Worm (Caenorhabditis elegans) whole organism, mixed stage, embryonic: ENCODE measurements around the gene C43D7.4.

Source experiments
- blmp-1 ChIP-seq: fragments of 150-350 bp; optimal IDR thresholded peaks from 2 replicates; lab custom pipeline; 2014; ENCODE audit warnings: missing biosample characterization, missing genetic modification characterization
- ceh-83 ChIP-seq: fragments of 200-800 bp; sonication (Bioruptor generic); optimal IDR thresholded peaks from 2 replicates; lab custom pipeline; 2018; ENCODE audit warnings: mild to moderate bottlenecking, missing genetic modification characterization, missing compliant biosample characterization
- lin-13 ChIP-seq: fragments of 150-350 bp; optimal IDR thresholded peaks from 2 replicates; lab custom pipeline; 2014; ENCODE audit warnings: missing biosample characterization, missing genetic modification characterization
- lsy-2 ChIP-seq: fragments of 150-350 bp; optimal IDR thresholded peaks from 2 replicates; lab custom pipeline; 2014; ENCODE audit warnings: missing biosample characterization, missing genetic modification characterization
- mab-5 ChIP-seq: fragments of 150-350 bp; optimal IDR thresholded peaks from 2 replicates; lab custom pipeline; 2014; ENCODE audit warnings: missing biosample characterization, missing genetic modification characterization
- nhr-12 ChIP-seq: fragments of 150-350 bp; optimal IDR thresholded peaks from 2 replicates; lab custom pipeline; 2014; ENCODE audit warnings: missing biosample characterization, missing genetic modification characterization
- unc-62 ChIP-seq: fragments of 150-350 bp; optimal IDR thresholded peaks from 2 replicates; lab custom pipeline; 2014; ENCODE audit warnings: missing biosample characterization, missing genetic modification reagents, missing genetic modification characterization

DNA sequence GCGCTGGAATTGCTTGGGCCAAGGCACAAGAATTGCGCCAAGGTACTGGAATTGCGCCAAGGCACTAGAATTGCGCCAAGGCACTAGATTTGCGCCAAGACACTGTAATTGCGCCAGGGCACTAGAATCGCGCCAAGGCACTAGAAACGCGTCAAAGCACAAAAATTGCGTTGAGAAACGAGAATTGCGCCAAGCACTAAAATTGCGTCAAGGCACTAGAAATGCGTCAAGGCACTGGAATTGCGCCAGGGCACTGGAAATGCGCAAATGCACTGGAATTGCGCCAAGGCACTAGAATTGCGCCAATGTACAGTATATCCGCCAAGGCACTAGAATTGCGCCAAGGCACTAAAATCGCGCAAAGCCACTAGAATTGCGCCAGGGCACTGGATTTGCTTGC lies 49.5 kb upstream of the C43D7.4 start:
- TF ChIP-seq blmp-1 (no peak), lsy-2 (tag; lab: Kevin White, UChicago) (no peak), nhr-12 (tag; lab: Kevin White, UChicago) (no peak), lin-13 (tag; lab: Kevin White, UChicago) (no peak), mab-5 (tag; lab: Kevin White, UChicago) (no peak), unc-62 (GFP tag; lab: Kevin White, UChicago) (no peak), ceh-83 (GFP tag; lab: Kevin White, UChicago) (no peak)
